Worm (Caenorhabditis elegans): Measurements from ENCODE around the gene act-3.

The act-3 gene

ce11 chrV:11076403-11076802, 2.1 kb upstream of the act-3 start (continued):
- TF ChIP-seq vab-7 (GFP tag; IDR thresholded peaks at IDR 0.05): no peak; the same call in 1 of the 2 replicates
- TF ChIP-seq set-16 (GFP tag; IDR thresholded peaks at IDR 0.05): no peak
- TF ChIP-seq mxl-2 (GFP tag; conservative IDR thresholded peaks at IDR 0.05): peak; percentile 50; the same call in 1 of the 2 replicates
- TF ChIP-seq nhr-28 (tag; optimal IDR thresholded peaks at IDR 0.05): peak; percentile 12
- TF ChIP-seq php-3 (GFP tag; IDR thresholded peaks at IDR 0.05): no peak
- peak; percentile 49; the same call in 1 of the 2 replicates for TF ChIP-seq pha-4 (GFP tag; IDR thresholded peaks at IDR 0.05)
- TF ChIP-seq pha-4 (tag; optimal IDR thresholded peaks at IDR 0.05): no peak
- no peak for TF ChIP-seq rbr-2 (tag; optimal IDR thresholded peaks at IDR 0.05)
- peak; percentile 83 for TF ChIP-seq lin-38 (GFP tag; IDR thresholded peaks at IDR 0.05)
- TF ChIP-seq ceh-62 (tag; optimal IDR thresholded peaks at IDR 0.05): no peak
- peak; percentile 25 for TF ChIP-seq aly-2 (tag; optimal IDR thresholded peaks at IDR 0.05)
- no peak for TF ChIP-seq mdl-1 (tag; optimal IDR thresholded peaks at IDR 0.05)
- TF ChIP-seq F44E2.7 (GFP tag; IDR thresholded peaks at IDR 0.05): 0 out of 2 replicates have a peak, but pooled peaks have one; percentile 30
- TF ChIP-seq daf-16 (GFP tag; optimal IDR thresholded peaks at IDR 0.05): no peak
- TF ChIP-seq daf-16 (tag; optimal IDR thresholded peaks at IDR 0.05): no peak
- 0 out of 2 replicates have a peak, but pooled peaks have one; percentile 9 for TF ChIP-seq lin-29 (GFP tag; IDR thresholded peaks at IDR 0.05)
- no peak for TF ChIP-seq dpl-1 (GFP tag; optimal IDR thresholded peaks at IDR 0.05)
- no peak for TF ChIP-seq daf-8 (GFP tag; IDR thresholded peaks at IDR 0.05)
- TF ChIP-seq ztf-11 (tag; optimal IDR thresholded peaks at IDR 0.05): no peak
- TF ChIP-seq zfp-3 (GFP tag; conservative IDR thresholded peaks at IDR 0.05): peak; percentile 49
- TF ChIP-seq ZK546.5 (tag; optimal IDR thresholded peaks at IDR 0.05): no peak
- peak; percentile 39 for TF ChIP-seq unc-130 (GFP tag; optimal IDR thresholded peaks at IDR 0.05)
- TF ChIP-seq arid-1 (GFP tag; conservative IDR thresholded peaks at IDR 0.05): peak; percentile 78
- peak; percentile 15 for TF ChIP-seq hlh-11 (tag; optimal IDR thresholded peaks at IDR 0.05)
- no peak for TF ChIP-seq zip-2 (tag; optimal IDR thresholded peaks at IDR 0.05)
- TF ChIP-seq nhr-102 (tag; optimal IDR thresholded peaks at IDR 0.05): no peak
- no peak for TF ChIP-seq ceh-28 (tag; optimal IDR thresholded peaks at IDR 0.05)
- 0 out of 2 replicates have a peak, but pooled peaks have one; percentile 26 for TF ChIP-seq hmg-1.1 (GFP tag; IDR thresholded peaks at IDR 0.05)
- TF ChIP-seq Y5F2A.4 (GFP tag; optimal IDR thresholded peaks at IDR 0.05): no peak
- TF ChIP-seq zag-1 (tag; optimal IDR thresholded peaks at IDR 0.05): no peak
- TF ChIP-seq tra-1 (GFP tag; IDR thresholded peaks at IDR 0.05): peak; percentile 46; the same call in 1 of the 2 replicates
- peak; percentile 22 for TF ChIP-seq hlh-30 (tag; optimal IDR thresholded peaks at IDR 0.05; ENCODE audit: insufficient read depth)
- TF ChIP-seq nhr-76 (tag; optimal IDR thresholded peaks at IDR 0.05): no peak
- TF ChIP-seq fos-1 (tag; optimal IDR thresholded peaks at IDR 0.05): no peak
- TF ChIP-seq lin-39 (tag; optimal IDR thresholded peaks at IDR 0.05): no peak
- no peak for TF ChIP-seq lir-3 (tag; optimal IDR thresholded peaks at IDR 0.05)
- peak; percentile 75 for TF ChIP-seq ctbp-1 (GFP tag; IDR thresholded peaks at IDR 0.05)
- no peak for TF ChIP-seq ces-1 (GFP tag; optimal IDR thresholded peaks at IDR 0.05)
- no peak for TF ChIP-seq sdz-12 (GFP tag; optimal IDR thresholded peaks at IDR 0.05)
- TF ChIP-seq Y48G9A.11 (GFP tag; IDR thresholded peaks at IDR 0.05): peak; percentile 80; the same call in 1 of the 2 replicates
- no peak for TF ChIP-seq D1046.2 (GFP tag; IDR thresholded peaks at IDR 0.05)
- TF ChIP-seq ceh-82 (tag; optimal IDR thresholded peaks at IDR 0.05): no peak
- TF ChIP-seq madf-9 (GFP tag; conservative IDR thresholded peaks at IDR 0.05): no peak; the same call in 1 of the 2 replicates
- TF ChIP-seq daf-12 (tag; optimal IDR thresholded peaks at IDR 0.05): no peak
- TF ChIP-seq nhr-11 (tag; optimal IDR thresholded peaks at IDR 0.05): no peak
- TF ChIP-seq ZK337.2 (GFP tag; IDR thresholded peaks at IDR 0.05): no peak
- no peak for TF ChIP-seq nhr-237 (tag; optimal IDR thresholded peaks at IDR 0.05)
- peak; percentile 77 for TF ChIP-seq ama-1 (optimal IDR thresholded peaks at IDR 0.05)
- TF ChIP-seq gei-8 (GFP tag; optimal IDR thresholded peaks at IDR 0.05): no peak
- TF ChIP-seq skn-1 (tag; optimal IDR thresholded peaks at IDR 0.05): no peak
- no peak for TF ChIP-seq cey-2 (tag; optimal IDR thresholded peaks at IDR 0.05; ENCODE audit: borderline replicate concordance, insufficient read depth)
- TF ChIP-seq duxl-1 (tag; optimal IDR thresholded peaks at IDR 0.05; ENCODE audit: poor library complexity): no peak

Data from whole organism, L4 larva.